Fruit fly (Drosophila melanogaster) whole organism, embryonic: ENCODE results near the gene CG6709.
A peak's percentile ranks its signal among the peaks of the same experiment; 100 is the strongest.

ENCODE experiments used
- Abd-B ChIP-seq: fragments of 200-800 bp; sonication (Bioruptor generic); optimal IDR thresholded peaks from 2 replicates; lab custom pipeline; 2018; ENCODE audit warnings: missing biosample characterization, mild to moderate bottlenecking, missing genetic modification characterization, moderate library complexity
- BEAF-32 ChIP-seq: fragments of 200-800 bp; sonication (Bioruptor generic); optimal IDR thresholded peaks from 3 replicates; lab custom pipeline; 2017; ENCODE audit warnings: missing biosample characterization, missing genetic modification characterization, mild to moderate bottlenecking, moderate library complexity, missing genetic modification reagents
- Bgb ChIP-seq: fragments of 200-800 bp; sonication (Bioruptor generic); IDR thresholded peaks from 2 replicates; pipeline ENCODE4 v1.3.6; 2022; ENCODE audit warnings: missing biosample characterization, missing genetic modification characterization; ENCODE audit not compliant: partially characterized antibody
- CG10147 ChIP-seq: fragments of 200-800 bp; sonication (Bioruptor generic); optimal IDR thresholded peaks from 2 replicates; lab custom pipeline; 2019; ENCODE audit warnings: missing biosample characterization, mild to moderate bottlenecking, missing genetic modification characterization, moderate library complexity
- CG10321 ChIP-seq: fragments of 200-800 bp; sonication (Bioruptor generic); IDR thresholded peaks from 2 replicates; pipeline ENCODE4 v1.3.6; 2022; ENCODE audit warnings: missing biosample characterization, missing genetic modification characterization
- CG10654 ChIP-seq: fragments of 200-800 bp; sonication (Bioruptor generic); optimal IDR thresholded peaks from 2 replicates; lab custom pipeline; 2016; ENCODE audit warnings: missing biosample characterization, missing genetic modification characterization
- CG10979 ChIP-seq: fragments of 200-800 bp; sonication (Bioruptor generic); optimal IDR thresholded peaks from 2 replicates; lab custom pipeline; 2018; ENCODE audit warnings: missing biosample characterization, mild to moderate bottlenecking, missing genetic modification characterization, moderate library complexity
- CG12942 ChIP-seq: fragments of 200-800 bp; sonication (Bioruptor generic); optimal IDR thresholded peaks from 3 replicates; lab custom pipeline; 2016; ENCODE audit warnings: missing biosample characterization, missing genetic modification characterization
- CG13894 ChIP-seq: fragments of 200-800 bp; sonication (Bioruptor generic); optimal IDR thresholded peaks from 3 replicates; lab custom pipeline; 2018; ENCODE audit warnings: missing biosample characterization, mild to moderate bottlenecking, missing genetic modification characterization, moderate library complexity
- CG17359 ChIP-seq: fragments of 200-800 bp; sonication (Bioruptor generic); optimal IDR thresholded peaks from 3 replicates; lab custom pipeline; 2018; ENCODE audit warnings: missing biosample characterization, mild to moderate bottlenecking, missing genetic modification characterization, moderate library complexity
- CG17361 ChIP-seq: fragments of 200-800 bp; sonication (Bioruptor generic); IDR thresholded peaks from 3 replicates; pipeline ENCODE4 v1.3.6; 2022; ENCODE audit warnings: missing biosample characterization, missing genetic modification characterization
- CG17385 ChIP-seq: fragments of 200-800 bp; sonication (Bioruptor generic); optimal IDR thresholded peaks from 3 replicates; lab custom pipeline; 2018; ENCODE audit warnings: missing biosample characterization, mild to moderate bottlenecking, missing genetic modification characterization
- CG2120 ChIP-seq: fragments of 200-800 bp; sonication (Bioruptor generic); optimal IDR thresholded peaks from 3 replicates; lab custom pipeline; 2016; ENCODE audit warnings: missing biosample characterization, missing genetic modification characterization
- CG2202 ChIP-seq: fragments of 200-800 bp; sonication (Bioruptor generic); optimal IDR thresholded peaks from 2 replicates; lab custom pipeline; 2018; ENCODE audit warnings: missing biosample characterization, mild to moderate bottlenecking, missing genetic modification characterization
- CG30403 ChIP-seq: fragments of 200-800 bp; sonication (Bioruptor generic); optimal IDR thresholded peaks from 3 replicates; lab custom pipeline; 2016; ENCODE audit warnings: missing biosample characterization, missing genetic modification characterization
- CG3065 ChIP-seq: fragments of 200-800 bp; sonication (Bioruptor generic); optimal IDR thresholded peaks from 2 replicates; lab custom pipeline; 2016; ENCODE audit warnings: missing biosample characterization, missing genetic modification characterization
- CG31441 ChIP-seq: fragments of 200-800 bp; sonication (Bioruptor generic); IDR thresholded peaks from 2 replicates; pipeline ENCODE4 v1.3.6; 2022; ENCODE audit warnings: missing biosample characterization, missing genetic modification characterization
- CG32532 ChIP-seq: fragments of 200-800 bp; sonication (Bioruptor generic); IDR thresholded peaks from 2 replicates; pipeline ENCODE4 v1.3.6; 2022; ENCODE audit warnings: missing biosample characterization, missing genetic modification characterization
- CG3995 ChIP-seq: fragments of 200-800 bp; sonication (Bioruptor generic); optimal IDR thresholded peaks from 3 replicates; lab custom pipeline; 2016; ENCODE audit warnings: missing biosample characterization, missing genetic modification characterization
- CG7271 ChIP-seq: fragments of 200-800 bp; sonication (Bioruptor generic); optimal IDR thresholded peaks from 2 replicates; lab custom pipeline; 2018; ENCODE audit warnings: missing biosample characterization, mild to moderate bottlenecking, missing genetic modification characterization, moderate library complexity
- CG7786 ChIP-seq: fragments of 200-800 bp; sonication (Bioruptor generic); optimal IDR thresholded peaks from 2 replicates; lab custom pipeline; 2016; ENCODE audit warnings: missing biosample characterization, missing genetic modification characterization
- CG9727 ChIP-seq: fragments of 200-800 bp; sonication (Bioruptor generic); optimal IDR thresholded peaks from 3 replicates; lab custom pipeline; 2017; ENCODE audit warnings: missing biosample characterization, mild to moderate bottlenecking, missing genetic modification characterization
- CG9797 ChIP-seq: fragments of 200-800 bp; sonication (Bioruptor generic); optimal IDR thresholded peaks from 3 replicates; lab custom pipeline; 2018; ENCODE audit warnings: missing biosample characterization, mild to moderate bottlenecking, missing genetic modification characterization
- Dad ChIP-seq: fragments of 200-800 bp; sonication (Bioruptor generic); optimal IDR thresholded peaks from 3 replicates; lab custom pipeline; 2016; ENCODE audit warnings: missing biosample characterization, missing genetic modification characterization
- Dip2 ChIP-seq: fragments of 200-800 bp; sonication (Bioruptor generic); IDR thresholded peaks from 2 replicates; pipeline ENCODE4 v1.3.6; 2022; ENCODE audit warnings: missing biosample characterization, missing genetic modification characterization
- Dll ChIP-seq: fragments of 200-800 bp; sonication (Bioruptor generic); IDR thresholded peaks from 4 replicates; pipeline ENCODE4 v1.3.6; 2022; ENCODE audit warnings: missing biosample characterization, missing genetic modification characterization; ENCODE audit not compliant: partially characterized antibody
- HLH4C ChIP-seq: fragments of 200-800 bp; sonication (Bioruptor generic); IDR thresholded peaks from 3 replicates; pipeline ENCODE4 v1.3.6; 2022; ENCODE audit warnings: missing biosample characterization, missing genetic modification characterization; ENCODE audit not compliant: partially characterized antibody
- Hand ChIP-seq: fragments of 200-800 bp; sonication (Bioruptor generic); optimal IDR thresholded peaks from 2 replicates; lab custom pipeline; 2017; ENCODE audit warnings: mild to moderate bottlenecking, missing biosample characterization, missing genetic modification reagents, missing genetic modification characterization
- Hr78 ChIP-seq, 2 experiments: fragments of 200-800 bp in 1 of 2; fragments of >200 bp in 1 of 2; sonication (Bioruptor generic) in 1 of 2; optimal IDR thresholded peaks; 2 replicates each; lab custom pipeline; 2017 to 2019; ENCODE audit warnings: missing biosample characterization in 2 of 2, missing genetic modification characterization in 2 of 2, mild to moderate bottlenecking in 1 of 2, moderate library complexity in 1 of 2
- Myb ChIP-seq: fragments of 200-800 bp; sonication (Bioruptor generic); optimal IDR thresholded peaks from 2 replicates; lab custom pipeline; 2016; ENCODE audit warnings: missing biosample characterization, missing genetic modification characterization
- Rfx ChIP-seq: fragments of 200-800 bp; sonication (Bioruptor generic); IDR thresholded peaks from 2 replicates; pipeline ENCODE4 v1.3.6; 2022; ENCODE audit warnings: missing biosample characterization, missing genetic modification characterization
- Trl ChIP-seq, 3 experiments: fragments of >200 bp in 2 of 3; fragments of 200-800 bp in 1 of 3; sonication (Bioruptor generic) in 1 of 3; optimal IDR thresholded peaks; 2 replicates in 1 of 3; 3 replicates in 2 of 3; lab custom pipeline; 2016 to 2017; ENCODE audit warnings: missing biosample characterization in 1 of 3, missing genetic modification characterization in 1 of 3
- ash1 ChIP-seq: fragments of 200-800 bp; sonication (Bioruptor generic); optimal IDR thresholded peaks from 2 replicates; lab custom pipeline; 2018; ENCODE audit warnings: missing biosample characterization, mild to moderate bottlenecking, missing genetic modification characterization
- bsh ChIP-seq, 2 experiments: fragments of 200-800 bp; sonication (Bioruptor generic); optimal IDR thresholded peaks; 2 replicates each; lab custom pipeline; 2017 to 2018; ENCODE audit warnings: mild to moderate bottlenecking in 2 of 2, missing biosample characterization in 2 of 2, missing genetic modification characterization in 2 of 2, moderate library complexity in 1 of 2
- chinmo ChIP-seq: fragments of 200-800 bp; sonication (Bioruptor generic); IDR thresholded peaks from 4 replicates; pipeline ENCODE4 v1.3.6; 2022; ENCODE audit warnings: missing biosample characterization, missing genetic modification characterization; ENCODE audit not compliant: partially characterized antibody
- ftz-f1 ChIP-seq: fragments of 200-800 bp; sonication (Bioruptor generic); optimal IDR thresholded peaks from 2 replicates; lab custom pipeline; 2016; ENCODE audit warnings: missing biosample characterization, missing genetic modification characterization
- knrl ChIP-seq: fragments of 200-800 bp; sonication (Bioruptor generic); IDR thresholded peaks from 3 replicates; pipeline ENCODE4 v1.3.6; 2022; ENCODE audit warnings: missing biosample characterization, missing genetic modification characterization; ENCODE audit not compliant: partially characterized antibody
- lola ChIP-seq, 3 experiments: fragments of >200 bp in 2 of 3; fragments of 200-800 bp in 1 of 3; sonication (Bioruptor generic) in 1 of 3; optimal IDR thresholded peaks; 2 replicates each; lab custom pipeline; 2017 to 2019; ENCODE audit warnings: missing biosample characterization in 3 of 3, missing genetic modification characterization in 3 of 3, mild to moderate bottlenecking in 1 of 3, moderate library complexity in 1 of 3
- mam ChIP-seq: fragments of 200-800 bp; sonication (Bioruptor generic); optimal IDR thresholded peaks from 3 replicates; lab custom pipeline; 2016; ENCODE audit warnings: missing biosample characterization, missing genetic modification characterization
- nom ChIP-seq: fragments of 200-800 bp; sonication (Bioruptor generic); optimal IDR thresholded peaks from 2 replicates; lab custom pipeline; 2017; ENCODE audit warnings: missing biosample characterization, missing genetic modification characterization, mild to moderate bottlenecking, moderate library complexity, missing genetic modification reagents
- sd ChIP-seq: fragments of 200-800 bp; sonication (Bioruptor generic); optimal IDR thresholded peaks from 3 replicates; lab custom pipeline; 2018; ENCODE audit warnings: missing biosample characterization, mild to moderate bottlenecking, missing genetic modification characterization, moderate library complexity
- sens ChIP-seq: fragments of 200-800 bp; sonication (Bioruptor generic); peaks from one replicate; lab custom pipeline; 2016; ENCODE audit warnings: missing biosample characterization, missing genetic modification characterization
- tll ChIP-seq, 2 experiments: fragments of 200-800 bp in 1 of 2; fragments of >200 bp in 1 of 2; sonication (Bioruptor generic) in 1 of 2; optimal IDR thresholded peaks; 2 replicates each; lab custom pipeline; 2017 to 2019; ENCODE audit warnings: missing biosample characterization in 2 of 2, missing genetic modification characterization in 2 of 2, mild to moderate bottlenecking in 1 of 2, moderate library complexity in 1 of 2
- twi ChIP-seq: fragments of 200-800 bp; optimal IDR thresholded peaks from 2 replicates; lab custom pipeline; 2019; ENCODE audit warnings: missing biosample characterization, mild to moderate bottlenecking, missing genetic modification characterization, moderate library complexity
- zen2 ChIP-seq: fragments of 200-800 bp; sonication (Bioruptor generic); IDR thresholded peaks from 3 replicates; pipeline ENCODE4 v1.3.6; 2022; ENCODE audit warnings: missing biosample characterization, missing genetic modification characterization; ENCODE audit not compliant: partially characterized antibody
- zfh2 ChIP-seq: fragments of 200-800 bp; sonication (Bioruptor generic); optimal IDR thresholded peaks from 2 replicates; lab custom pipeline; 2016; ENCODE audit warnings: missing biosample characterization, missing genetic modification characterization

The CG6709 gene

DNA sequence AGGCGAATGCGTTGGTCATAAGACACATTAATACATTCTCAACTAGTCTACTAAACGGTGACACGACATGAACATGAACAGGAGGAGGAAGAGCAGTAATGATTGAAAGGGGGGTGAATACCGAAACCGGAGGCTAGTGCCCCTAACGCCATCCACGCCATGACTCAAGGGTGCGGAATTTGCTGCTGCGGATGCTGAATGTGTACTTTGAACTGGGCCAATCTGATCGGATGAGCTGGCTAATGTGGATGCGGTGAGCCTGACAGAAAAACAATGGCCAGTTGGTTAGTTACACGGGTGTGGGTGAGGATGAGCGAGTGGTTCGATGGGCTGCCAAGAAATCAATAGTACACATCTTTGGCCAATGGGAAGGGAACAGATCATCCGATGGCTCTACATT is 30.9 kb downstream of the CG6709 start:
- TF ChIP-seq Hand (GFP tag; lab: Kevin White, UChicago): no peak
- TF ChIP-seq ftz-f1 (GFP tag; lab: Kevin White, UChicago): no peak
- peak; percentile 76 for TF ChIP-seq nom (GFP tag; lab: Kevin White, UChicago)

- TF ChIP-seq CG3995 (GFP tag; lab: Kevin White, UChicago) (peak; percentile 43), sd (peak; percentile 61), lola (GFP tag; optimal IDR thresholded peaks at IDR 0.05; lab: Kevin White, UChicago) (peak in 1 of 3 experiments; percentile 36), Dad (GFP tag; lab: Kevin White, UChicago) (no peak), zen2 (GFP tag; lab: Robert Waterston, UW) (peak; percentile 62; the same call in 1 of the 3 replicates), CG31441 (GFP tag; lab: Robert Waterston, UW) (0 out of 2 replicates have a peak, but pooled peaks have one; percentile 13), CG2202 (tag; lab: Kevin White, UChicago) (peak; percentile 9), Dll (peak; percentile 92), knrl (GFP tag; lab: Robert Waterston, UW) (peak; percentile 95), CG17361 (GFP tag; lab: Robert Waterston, UW) (peak; percentile 56; the same call in 2 of the 3 replicates), Hr78 (GFP tag; optimal IDR thresholded peaks at IDR 0.05; lab: Kevin White, UChicago) (no peak), ash1 (no peak), CG10321 (GFP tag; lab: Robert Waterston, UW) (no peak), BEAF-32 (GFP tag; lab: Kevin White, UChicago) (peak; percentile 95), CG10147 (GFP tag; lab: Kevin White, UChicago) (peak; percentile 4), CG17385 (GFP tag; lab: Kevin White, UChicago) (peak; percentile 6), Bgb (peak; percentile 93), CG7786 (GFP tag; lab: Kevin White, UChicago) (peak; percentile 5), CG17359 (tag; lab: Kevin White, UChicago) (peak; percentile 6), Trl (optimal IDR thresholded peaks at IDR 0.05; lab: Kevin White, UChicago) (no peak), Trl (GFP tag; optimal IDR thresholded peaks at IDR 0.05; lab: Kevin White, UChicago) (peak; percentile 22), CG10654 (GFP tag; lab: Kevin White, UChicago) (peak; percentile 20), chinmo (GFP tag; lab: Robert Waterston, UW) (peak; percentile 83; the same call in 2 of the 4 replicates), CG30403 (GFP tag; lab: Kevin White, UChicago) (peak; percentile 35), HLH4C (GFP tag; lab: Robert Waterston, UW) (peak; percentile 89), zfh2 (GFP tag; lab: Kevin White, UChicago) (peak; percentile 44), Dip2 (no peak), bsh (GFP tag; optimal IDR thresholded peaks at IDR 0.05; lab: Kevin White, UChicago) (peak in 1 of 2 experiments; percentile 27), mam (GFP tag; lab: Kevin White, UChicago) (peak; percentile 11), tll (GFP tag; optimal IDR thresholded peaks at IDR 0.05; lab: Kevin White, UChicago) (no peak), CG9797 (GFP tag; lab: Kevin White, UChicago) (peak; percentile 88), CG3065 (GFP tag; lab: Kevin White, UChicago) (no peak), CG10979 (peak; percentile 24), CG13894 (peak; percentile 32), CG7271 (tag; lab: Kevin White, UChicago) (peak; percentile 10), Rfx (GFP tag; lab: Robert Waterston, UW) (peak; percentile 72), CG12942 (GFP tag; lab: Kevin White, UChicago) (peak; percentile 23), twi (tag; lab: Kevin White, UChicago) (peak; percentile 36), CG9727 (peak; percentile 48), CG2120 (GFP tag; lab: Kevin White, UChicago) (peak; percentile 55), Myb (peak; percentile 49), Abd-B (GFP tag; lab: Kevin White, UChicago) (peak; percentile 21), CG32532 (peak; percentile 48), sens (GFP tag; lab: Kevin White, UChicago) (peak; percentile 67)
Observed at dm6 chr3L:9859624-9860023, 34.9 kb downstream of the CG6709 start, which contains the start of gene CG10809. Gene CG10809 (minus strand): TSS chr3L:9859889.
